Worm (Caenorhabditis elegans) whole organism, L4/young adult: Measurements from ENCODE around the gene efl-1.

Experiments
- W03F9.2 ChIP-seq: fragments of 150-350 bp; optimal IDR thresholded peaks from 2 replicates; lab custom pipeline; 2014; ENCODE audit warnings: missing biosample characterization, missing genetic modification characterization
- him-1 ChIP-seq: sonication (generic microtip); optimal IDR thresholded peaks from 2 replicates; lab custom pipeline; 2016; ENCODE audit warnings: missing genotype, missing genetic modification reagents, missing genetic modification characterization, missing compliant biosample characterization

DNA sequence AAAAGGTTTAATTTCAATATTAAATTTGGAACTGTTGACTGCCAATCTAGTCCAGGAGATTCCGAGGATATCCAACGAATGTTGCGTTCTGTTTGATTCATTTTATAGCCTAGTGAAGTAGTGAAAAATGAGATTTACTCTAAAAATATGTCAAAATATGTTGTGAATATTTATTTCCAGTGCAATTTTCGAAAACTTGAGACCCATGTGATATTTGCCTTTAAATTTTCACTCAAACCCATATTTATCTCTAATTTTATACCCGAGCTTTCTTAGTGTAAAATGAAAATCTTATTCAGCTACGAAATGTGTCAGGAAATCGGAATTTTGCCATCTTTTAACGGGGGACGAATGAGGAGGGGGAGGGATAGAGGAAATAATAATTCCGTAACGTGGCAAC is 55.6 kb downstream of the efl-1 start, which contains the start of gene F09C6.16:
- no peak for TF ChIP-seq W03F9.2
- TF ChIP-seq him-1 (tag; lab: Kevin White, UChicago) = no peak
